Worm (Caenorhabditis elegans) whole organism, L1 larva: Measurements from ENCODE around the gene nhr-53.

Experiments used
- ama-1 ChIP-seq: fragments of 150-350 bp; optimal IDR thresholded peaks from 2 replicates; lab custom pipeline; 2014
- efl-1 ChIP-seq, 4 experiments: fragments of 150-350 bp; optimal IDR thresholded peaks in 3 of 4; peaks in 1 of 4; 1 replicate in 1 of 4; 2 replicates in 3 of 4; lab custom pipeline; 2014; ENCODE audit warnings: missing biosample characterization in 2 of 4, missing genetic modification characterization in 2 of 4, missing genetic modification reagents in 2 of 4
- elt-2 ChIP-seq: sonication (generic microtip); optimal IDR thresholded peaks from 2 replicates; lab custom pipeline; 2016; ENCODE audit warnings: missing genetic modification characterization, mild to moderate bottlenecking, inconsistent platforms, missing compliant biosample characterization, missing genetic modification reagents
- elt-3 ChIP-seq, 6 experiments: fragments of 150-350 bp in 1 of 6; sonication (generic microtip); optimal IDR thresholded peaks; 2 replicates each; lab custom pipeline; 2017 to 2018; ENCODE audit warnings: missing biosample characterization in 6 of 6, missing genetic modification characterization in 6 of 6, inconsistent platforms in 1 of 6
- mdl-1 ChIP-seq, 2 experiments: fragments of 150-350 bp; optimal IDR thresholded peaks; 2 replicates each; lab custom pipeline; 2014 to 2017; ENCODE audit warnings: missing biosample characterization in 2 of 2, missing genetic modification characterization in 2 of 2, inconsistent platforms in 1 of 2
- nhr-28 ChIP-seq: fragments of 150-350 bp; optimal IDR thresholded peaks from 2 replicates; lab custom pipeline; 2014; ENCODE audit warnings: missing biosample characterization, missing genetic modification characterization
- skn-1 ChIP-seq: fragments of 150-350 bp; optimal IDR thresholded peaks from 2 replicates; lab custom pipeline; 2014; ENCODE audit warnings: missing biosample characterization, missing genetic modification characterization
- tbx-2 ChIP-seq: sonication (generic microtip); optimal IDR thresholded peaks from 2 replicates; lab custom pipeline; 2016; ENCODE audit warnings: missing genetic modification characterization, missing compliant biosample characterization

DNA sequence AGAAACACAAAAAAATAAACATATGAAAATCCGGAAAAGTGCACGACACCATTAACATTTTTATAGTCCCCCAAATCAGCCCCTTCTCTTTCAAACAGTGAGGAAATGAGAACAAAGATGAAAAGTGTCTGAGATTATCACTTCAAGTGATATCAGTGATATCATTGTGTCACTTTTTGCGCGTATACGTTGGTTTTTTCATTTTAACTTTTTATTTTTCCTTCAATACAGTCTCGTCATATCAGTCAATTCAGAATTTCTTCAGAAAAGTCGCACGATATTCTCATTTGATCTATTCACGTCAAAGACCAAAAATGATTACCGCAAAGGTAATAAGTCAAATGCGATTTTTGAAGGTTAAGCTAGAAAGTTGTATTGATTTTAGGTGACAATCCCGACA, 2.6 kb upstream of the nhr-53 start, which contains the start of gene twk-34:
- TF ChIP-seq mdl-1 (tag; optimal IDR thresholded peaks at IDR 0.05; lab: Kevin White, UChicago) = no peak
- TF ChIP-seq elt-3 (tag; optimal IDR thresholded peaks at IDR 0.05; lab: Kevin White, UChicago) = peak in 1 of 6 experiments; percentile 51
- TF ChIP-seq ama-1 (lab: Kevin White, UChicago) = no peak
- TF ChIP-seq efl-1 (optimal IDR thresholded peaks at IDR 0.05; lab: Kevin White, UChicago) = no peak
- no peak for TF ChIP-seq efl-1 (GFP tag; optimal IDR thresholded peaks at IDR 0.05 in 1 of 2; lab: Kevin White, UChicago)
- TF ChIP-seq tbx-2 (tag; lab: Kevin White, UChicago) = no peak
- TF ChIP-seq elt-2 (tag; lab: Kevin White, UChicago) = no peak
- TF ChIP-seq skn-1 (tag; lab: Kevin White, UChicago) = no peak
- TF ChIP-seq nhr-28 (tag; lab: Kevin White, UChicago) = no peak
